Worm (Caenorhabditis elegans) whole organism, young adult: ENCODE results near the gene T04F8.8.

Source experiments
- B0019.2 ChIP-seq: fragments of 200-800 bp; sonication (Bioruptor generic); conservative IDR thresholded peaks from 2 replicates; pipeline ENCODE4 v1.3.6; 2022; ENCODE audit warnings: missing genetic modification reagents, missing genetic modification characterization, missing compliant biosample characterization
- C06A6.2 ChIP-seq: fragments of 200-800 bp; sonication (Bioruptor generic); conservative IDR thresholded peaks from 2 replicates; pipeline ENCODE4 v1.3.6; 2022; ENCODE audit warnings: missing genetic modification characterization, missing compliant biosample characterization
- D2030.7 ChIP-seq: fragments of 200-800 bp; sonication (Bioruptor generic); IDR thresholded peaks from 2 replicates; pipeline ENCODE4 v1.3.6; 2022; ENCODE audit warnings: missing genetic modification reagents, missing genetic modification characterization, missing compliant biosample characterization
- F22D6.2 ChIP-seq: sonication (generic microtip); optimal IDR thresholded peaks from 2 replicates; lab custom pipeline; 2016; ENCODE audit warnings: mild to moderate bottlenecking, missing genetic modification characterization, missing compliant biosample characterization
- F23B12.7 ChIP-seq: sonication (generic microtip); optimal IDR thresholded peaks from 2 replicates; lab custom pipeline; 2017; ENCODE audit warnings: missing genetic modification characterization, mild to moderate bottlenecking, missing compliant biosample characterization, antibody characterized with exemption, moderate library complexity; ENCODE audit not compliant: insufficient read depth
- F49E8.2 ChIP-seq: sonication (generic microtip); optimal IDR thresholded peaks from 3 replicates; lab custom pipeline; 2017; ENCODE audit warnings: missing genetic modification characterization, mild to moderate bottlenecking, missing compliant biosample characterization, antibody characterized with exemption, moderate library complexity; ENCODE audit not compliant: insufficient read depth
- K11D2.4 ChIP-seq: fragments of 200-800 bp; sonication (Bioruptor generic); IDR thresholded peaks from 2 replicates; pipeline ENCODE4 v1.3.6; 2022; ENCODE audit warnings: missing genetic modification reagents, missing genetic modification characterization, missing compliant biosample characterization
- Y95B8A.8 ChIP-seq: fragments of 200-800 bp; sonication (Bioruptor generic); IDR thresholded peaks from 2 replicates; pipeline ENCODE4 v1.3.6; 2022; ENCODE audit warnings: missing genetic modification reagents, missing genetic modification characterization, missing compliant biosample characterization
- ZK185.1 ChIP-seq: sonication (generic microtip); optimal IDR thresholded peaks from 2 replicates; lab custom pipeline; 2016; ENCODE audit warnings: mild to moderate bottlenecking, missing genetic modification characterization, missing compliant biosample characterization; ENCODE audit not compliant: poor library complexity, severe bottlenecking
- ama-1 ChIP-seq, 3 experiments: fragments of 150-350 bp in 1 of 3; sonication (generic microtip) in 2 of 3; optimal IDR thresholded peaks; 2 replicates each; lab custom pipeline; 2014 to 2018; ENCODE audit warnings: missing biosample characterization in 2 of 3, missing genetic modification characterization in 2 of 3, missing genetic modification reagents in 2 of 3
- atf-7 ChIP-seq: sonication (generic microtip); optimal IDR thresholded peaks from 2 replicates; lab custom pipeline; 2017; ENCODE audit warnings: mild to moderate bottlenecking, missing genetic modification characterization, missing compliant biosample characterization
- athp-1 ChIP-seq: sonication (generic microtip); optimal IDR thresholded peaks from 2 replicates; lab custom pipeline; 2017; ENCODE audit warnings: mild to moderate bottlenecking, missing genetic modification characterization, missing compliant biosample characterization
- attf-5 ChIP-seq: fragments of 200-800 bp; sonication (Bioruptor generic); optimal IDR thresholded peaks from 2 replicates; lab custom pipeline; 2018; ENCODE audit warnings: mild to moderate bottlenecking, missing genetic modification characterization, missing compliant biosample characterization
- bed-2 ChIP-seq: fragments of 200-800 bp; sonication (Bioruptor generic); IDR thresholded peaks from 2 replicates; pipeline ENCODE4 v1.3.6; 2022; ENCODE audit warnings: missing genetic modification reagents, missing genetic modification characterization, missing compliant biosample characterization
- cebp-2 ChIP-seq: fragments of 200-800 bp; sonication (Bioruptor generic); IDR thresholded peaks from 2 replicates; pipeline ENCODE4 v1.3.6; 2022; ENCODE audit warnings: missing genetic modification characterization, missing compliant biosample characterization
- ceh-27 ChIP-seq: fragments of 200-800 bp; sonication (Bioruptor generic); optimal IDR thresholded peaks from 2 replicates; lab custom pipeline; 2018; ENCODE audit warnings: mild to moderate bottlenecking, missing genetic modification characterization, moderate library complexity, missing compliant biosample characterization
- ceh-91 ChIP-seq: fragments of 200-800 bp; sonication (Bioruptor generic); IDR thresholded peaks from 2 replicates; pipeline ENCODE4 v1.3.6; 2022; ENCODE audit warnings: missing genetic modification reagents, missing genetic modification characterization, missing compliant biosample characterization
- ekl-4 ChIP-seq: fragments of 200-800 bp; sonication (Bioruptor generic); IDR thresholded peaks from 2 replicates; pipeline ENCODE4 v1.3.6; 2022; ENCODE audit warnings: missing genetic modification reagents, missing genetic modification characterization, missing compliant biosample characterization
- fkh-3 ChIP-seq: sonication (generic microtip); optimal IDR thresholded peaks from 2 replicates; lab custom pipeline; 2016; ENCODE audit warnings: mild to moderate bottlenecking, missing genetic modification characterization, missing compliant biosample characterization
- him-1 ChIP-seq: sonication (generic microtip); optimal IDR thresholded peaks from 2 replicates; lab custom pipeline; 2016; ENCODE audit warnings: missing genotype, missing genetic modification reagents, missing genetic modification characterization, missing compliant biosample characterization
- hlh-12 ChIP-seq: sonication (generic microtip); optimal IDR thresholded peaks from 2 replicates; lab custom pipeline; 2016; ENCODE audit warnings: missing genetic modification characterization, missing compliant biosample characterization
- lin-54 ChIP-seq: fragments of 200-800 bp; sonication (Bioruptor generic); optimal IDR thresholded peaks from 2 replicates; lab custom pipeline; 2018; ENCODE audit warnings: mild to moderate bottlenecking, missing genetic modification characterization, missing compliant biosample characterization
- lir-1 ChIP-seq: fragments of 200-800 bp; sonication (Bioruptor generic); conservative IDR thresholded peaks from 2 replicates; pipeline ENCODE4 v1.3.6; 2022; ENCODE audit warnings: missing genetic modification reagents, missing genetic modification characterization, missing compliant biosample characterization
- lsy-27 ChIP-seq: sonication (generic microtip); optimal IDR thresholded peaks from 2 replicates; lab custom pipeline; 2017; ENCODE audit warnings: missing genetic modification characterization, mild to moderate bottlenecking, missing compliant biosample characterization, antibody characterized with exemption, missing genotype, borderline replicate concordance; ENCODE audit not compliant: insufficient read depth
- nhr-179 ChIP-seq: sonication (generic microtip); optimal IDR thresholded peaks from 2 replicates; lab custom pipeline; 2016; ENCODE audit warnings: mild to moderate bottlenecking, missing genetic modification characterization, missing compliant biosample characterization
- nhr-80 ChIP-seq: sonication (generic microtip); optimal IDR thresholded peaks from 2 replicates; lab custom pipeline; 2016; ENCODE audit warnings: missing genetic modification characterization, missing compliant biosample characterization
- nhr-90 ChIP-seq: sonication (generic microtip); optimal IDR thresholded peaks from 2 replicates; lab custom pipeline; 2016; ENCODE audit warnings: missing genotype, mild to moderate bottlenecking, missing genetic modification characterization, missing compliant biosample characterization
- pha-4 ChIP-seq: fragments of 150-350 bp; sonication (generic microtip); optimal IDR thresholded peaks from 2 replicates; lab custom pipeline; 2014; ENCODE audit warnings: missing biosample characterization, missing genetic modification reagents, missing genetic modification characterization
- sea-2 ChIP-seq: fragments of 200-800 bp; sonication (Bioruptor generic); IDR thresholded peaks from 2 replicates; pipeline ENCODE4 v1.3.6; 2022; ENCODE audit warnings: missing genetic modification characterization, missing compliant biosample characterization
- snpc-1.1 ChIP-seq: sonication (generic microtip); optimal IDR thresholded peaks from 2 replicates; lab custom pipeline; 2017; ENCODE audit warnings: missing genetic modification characterization, mild to moderate bottlenecking, missing compliant biosample characterization, antibody characterized with exemption, moderate library complexity, missing genotype, missing genetic modification reagents; ENCODE audit not compliant: insufficient read depth
- somi-1 ChIP-seq: fragments of 200-800 bp; sonication (Bioruptor generic); optimal IDR thresholded peaks from 2 replicates; lab custom pipeline; 2018; ENCODE audit warnings: mild to moderate bottlenecking, missing genetic modification characterization, missing compliant biosample characterization
- ztf-18 ChIP-seq: sonication (generic microtip); optimal IDR thresholded peaks from 2 replicates; lab custom pipeline; 2016; ENCODE audit warnings: missing genotype, mild to moderate bottlenecking, missing genetic modification characterization, missing compliant biosample characterization
- ztf-28 ChIP-seq: fragments of 200-800 bp; sonication (Bioruptor generic); IDR thresholded peaks from 2 replicates; pipeline ENCODE4 v1.3.6; 2022; ENCODE audit warnings: missing genetic modification reagents, missing genetic modification characterization, missing compliant biosample characterization

The T04F8.8 gene

DNA sequence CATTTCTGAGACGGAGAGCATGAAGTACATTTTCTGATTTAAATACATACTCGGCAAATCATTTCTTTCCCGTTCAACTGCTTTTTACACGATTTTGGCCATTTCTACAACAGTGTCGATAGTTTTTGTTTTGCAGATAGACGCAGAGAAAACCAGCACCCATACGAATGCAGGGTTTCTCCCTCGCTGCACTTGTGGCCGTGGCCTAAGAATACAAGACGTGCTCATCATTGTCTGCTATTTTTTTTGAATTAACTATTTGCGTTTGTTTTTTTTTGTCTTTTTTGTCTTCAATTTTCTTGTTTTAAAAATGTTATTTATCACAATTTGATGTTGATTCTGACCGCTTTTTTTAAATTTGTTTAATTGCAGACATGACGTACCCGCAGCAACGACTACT is 45.8 kb downstream of the T04F8.8 start, which contains the start of gene smcl-1:
smcl-1 (plus strand) TSS at position 373 of the 400 bp plus-strand sequence.
- no peak for TF ChIP-seq atf-7 (tag; lab: Kevin White, UChicago)
- no peak for TF ChIP-seq sea-2 (GFP tag; lab: Robert Waterston, UW)
- no peak for TF ChIP-seq Y95B8A.8 (GFP tag; lab: Robert Waterston, UW)
- peak; percentile 3 for TF ChIP-seq ceh-27 (GFP tag; lab: Kevin White, UChicago)
- no peak for TF ChIP-seq ama-1 (optimal IDR thresholded peaks at IDR 0.05; lab: Kevin White, UChicago)
- no peak for TF ChIP-seq ama-1 (GFP tag; optimal IDR thresholded peaks at IDR 0.05; lab: Kevin White, UChicago)
- TF ChIP-seq nhr-80: peak; percentile 51
- no peak for TF ChIP-seq F22D6.2 (tag; lab: Kevin White, UChicago)
- TF ChIP-seq lir-1: no peak
- peak; percentile 40 for TF ChIP-seq attf-5 (GFP tag; lab: Kevin White, UChicago)
- TF ChIP-seq ceh-91 (GFP tag; lab: Robert Waterston, UW): no peak
- peak; percentile 55 for TF ChIP-seq ZK185.1 (tag; lab: Kevin White, UChicago)
- TF ChIP-seq D2030.7 (GFP tag; lab: Robert Waterston, UW): no peak
- TF ChIP-seq F23B12.7 (tag; lab: Kevin White, UChicago): no peak
- no peak for TF ChIP-seq hlh-12 (tag; lab: Kevin White, UChicago)
- TF ChIP-seq snpc-1.1 (tag; lab: Kevin White, UChicago): no peak
- no peak for TF ChIP-seq ztf-28 (GFP tag; lab: Robert Waterston, UW)
- TF ChIP-seq nhr-179 (tag; lab: Kevin White, UChicago): no peak

ce11 chrX:11696696-11697095 is 49.4 kb downstream of the T04F8.8 start, which contains the start of gene C44C10.12:
Gene C44C10.12, plus strand, starts transcription at chrX:11696996.
- TF ChIP-seq ekl-4 (GFP tag; lab: Robert Waterston, UW) (no peak), B0019.2 (GFP tag; lab: Robert Waterston, UW) (no peak), lir-1 (no peak), C06A6.2 (GFP tag; lab: Robert Waterston, UW) (no peak), athp-1 (tag; lab: Kevin White, UChicago) (no peak), fkh-3 (tag; lab: Kevin White, UChicago) (no peak), somi-1 (GFP tag; lab: Kevin White, UChicago) (no peak), pha-4 (no peak), lsy-27 (tag; lab: Kevin White, UChicago) (no peak), D2030.7 (GFP tag; lab: Robert Waterston, UW) (no peak), nhr-90 (tag; lab: Kevin White, UChicago) (no peak), bed-2 (GFP tag; lab: Robert Waterston, UW) (no peak), Y95B8A.8 (GFP tag; lab: Robert Waterston, UW) (no peak), nhr-179 (tag; lab: Kevin White, UChicago) (no peak), F49E8.2 (tag; lab: Kevin White, UChicago) (no peak), him-1 (tag; lab: Kevin White, UChicago) (no peak), lin-54 (GFP tag; lab: Kevin White, UChicago) (no peak), cebp-2 (no peak), ztf-18 (tag; lab: Kevin White, UChicago) (no peak), K11D2.4 (no peak)
- TF ChIP-seq, all 124 proteins: peak for 0
